Worm (Caenorhabditis elegans): Measurements from ENCODE around the gene C04A11.1.
A peak's percentile ranks its signal among the peaks of the same experiment; 100 is the strongest.

The C04A11.1 gene

ce11 chrX:13637526-13637925 is 22.8 kb upstream of the C04A11.1 start:
- TF ChIP-seq egrh-3 (GFP tag; IDR thresholded peaks at IDR 0.05) (no peak), rpc-1 (optimal IDR thresholded peaks at IDR 0.05) (no peak), rpc-1 (tag; optimal IDR thresholded peaks at IDR 0.05) (no peak), D2030.7 (GFP tag; IDR thresholded peaks at IDR 0.05) (no peak), ekl-4 (GFP tag; IDR thresholded peaks at IDR 0.05) (no peak), pha-4 (tag; optimal IDR thresholded peaks at IDR 0.05) (no peak), F37B4.10 (GFP tag; IDR thresholded peaks at IDR 0.05) (no peak), nhr-179 (tag; optimal IDR thresholded peaks at IDR 0.05) (no peak), lin-40 (tag; optimal IDR thresholded peaks at IDR 0.05) (no peak), madf-10 (tag; optimal IDR thresholded peaks at IDR 0.05) (no peak), cebp-2 (GFP tag; IDR thresholded peaks at IDR 0.05) (no peak), madf-3 (GFP tag; IDR thresholded peaks at IDR 0.05) (no peak), unc-130 (GFP tag; optimal IDR thresholded peaks at IDR 0.05) (no peak), K11D2.4 (GFP tag; IDR thresholded peaks at IDR 0.05) (no peak), Y67H2A.10 (GFP tag; conservative IDR thresholded peaks at IDR 0.05) (no peak), unc-62 (GFP tag; optimal IDR thresholded peaks at IDR 0.05) (no peak), ceh-40 (GFP tag; IDR thresholded peaks at IDR 0.05) (no peak), attf-5 (GFP tag; optimal IDR thresholded peaks at IDR 0.05) (no peak)

ce11 chrX:13638351-13638958 is 21.9 kb upstream of the C04A11.1 start:
- TF ChIP-seq ZK185.1 (tag; optimal IDR thresholded peaks at IDR 0.05; ENCODE audit: poor library complexity, severe bottlenecking) (no peak), madf-3 (GFP tag; IDR thresholded peaks at IDR 0.05) (0 out of 2 replicates have a peak, but pooled peaks have one; percentile 40), F57A8.1 (GFP tag; optimal IDR thresholded peaks at IDR 0.05) (no peak), K12H6.12 (tag; optimal IDR thresholded peaks at IDR 0.05) (no peak), let-526 (GFP tag; IDR thresholded peaks at IDR 0.05) (no peak), hmg-1.2 (GFP tag; IDR thresholded peaks at IDR 0.05) (no peak)

- no peak for TF ChIP-seq lag-1 (GFP tag; IDR thresholded peaks at IDR 0.05)
- no peak for TF ChIP-seq nhr-90 (tag; optimal IDR thresholded peaks at IDR 0.05)
- no peak for TF ChIP-seq K11D2.4 (GFP tag; IDR thresholded peaks at IDR 0.05)
- TF ChIP-seq chd-7 (tag; optimal IDR thresholded peaks at IDR 0.05), result no peak
- TF ChIP-seq aptf-2 (GFP tag; conservative IDR thresholded peaks at IDR 0.05), result no peak
- no peak for TF ChIP-seq ama-1 (optimal IDR thresholded peaks at IDR 0.05)
- TF ChIP-seq ama-1 (GFP tag; optimal IDR thresholded peaks at IDR 0.05), result no peak
- TF ChIP-seq bed-2 (GFP tag; IDR thresholded peaks at IDR 0.05), result no peak
- no peak for TF ChIP-seq Y79H2A.3 (GFP tag; conservative IDR thresholded peaks at IDR 0.05)
- TF ChIP-seq cebp-1 (GFP tag; IDR thresholded peaks at IDR 0.05), result no peak
- TF ChIP-seq cebp-1 (tag; optimal IDR thresholded peaks at IDR 0.05), result no peak
- no peak for TF ChIP-seq F57C9.4 (tag; optimal IDR thresholded peaks at IDR 0.05)
Measured at ce11 chrX:13639577-13639976, 20.7 kb upstream of the C04A11.1 start, which contains the start of gene twk-20. Gene twk-20 (plus strand): TSS chrX:13639877.

DNA sequence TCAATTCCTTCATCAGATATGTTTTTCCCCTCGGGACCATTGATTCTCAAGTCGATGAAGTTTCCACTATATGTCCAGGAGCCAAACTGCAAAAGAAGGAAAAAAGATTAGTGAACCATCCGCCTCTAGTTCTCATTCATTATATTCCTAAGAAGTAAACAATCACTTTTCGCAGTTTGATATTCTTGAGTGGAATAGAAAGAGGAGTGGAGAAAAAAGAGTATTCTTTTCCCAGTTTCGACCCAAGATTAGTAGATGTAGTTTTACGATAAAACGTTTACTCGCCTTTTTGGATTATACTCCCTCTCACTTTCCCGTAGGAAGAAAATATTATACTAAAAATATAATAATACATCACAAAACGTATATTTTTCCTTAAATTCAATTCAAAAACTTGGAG is 15.4 kb upstream of the C04A11.1 start:
- TF ChIP-seq F33H1.4 (GFP tag; IDR thresholded peaks at IDR 0.05) (no peak), madf-6 (GFP tag; IDR thresholded peaks at IDR 0.05) (no peak), F57C9.4 (tag; optimal IDR thresholded peaks at IDR 0.05) (no peak), Y67H2A.10 (GFP tag; conservative IDR thresholded peaks at IDR 0.05) (no peak), die-1 (tag; optimal IDR thresholded peaks at IDR 0.05) (no peak), aptf-2 (GFP tag; conservative IDR thresholded peaks at IDR 0.05) (no peak), unc-62 (GFP tag; optimal IDR thresholded peaks at IDR 0.05) (no peak), F10E7.11 (tag; optimal IDR thresholded peaks at IDR 0.05) (no peak)

All from whole organism, young adult.